Worm (Caenorhabditis elegans) whole organism, L4 larva: ENCODE measurements around the gene C17C3.1.

Experiments
- F49E8.2 ChIP-seq: sonication (generic microtip); optimal IDR thresholded peaks from 2 replicates; lab custom pipeline; 2016; ENCODE audit warnings: missing compliant biosample characterization, mild to moderate bottlenecking, missing genetic modification characterization, borderline replicate concordance
- T20F7.1 ChIP-seq: fragments of 200-800 bp; sonication (Bioruptor generic); optimal IDR thresholded peaks from 2 replicates; lab custom pipeline; 2018; ENCODE audit warnings: mild to moderate bottlenecking, missing genetic modification characterization, missing compliant biosample characterization
- T26A8.4 ChIP-seq: fragments of 200-800 bp; sonication (Bioruptor generic); IDR thresholded peaks from 2 replicates; pipeline ENCODE4 v1.3.6; 2022; ENCODE audit warnings: missing genetic modification characterization, missing compliant biosample characterization
- Y105C5A.15 ChIP-seq: fragments of 200-800 bp; sonication (Bioruptor generic); IDR thresholded peaks from 2 replicates; pipeline ENCODE4 v1.3.6; 2022; ENCODE audit warnings: missing genetic modification characterization, missing compliant biosample characterization
- ZK337.2 ChIP-seq: fragments of 200-800 bp; sonication (Bioruptor generic); IDR thresholded peaks from 2 replicates; pipeline ENCODE4 v1.3.6; 2022; ENCODE audit warnings: missing genetic modification reagents, missing genetic modification characterization, missing compliant biosample characterization
- aha-1 ChIP-seq: fragments of 150-350 bp; peaks from one replicate; lab custom pipeline; 2014; ENCODE audit warnings: missing biosample characterization, missing genetic modification characterization
- ama-1 ChIP-seq: fragments of 150-350 bp; optimal IDR thresholded peaks from 2 replicates; lab custom pipeline; 2014; ENCODE audit warnings: inconsistent platforms, mixed read lengths
- arid-1 ChIP-seq: fragments of 200-800 bp; sonication (Bioruptor generic); conservative IDR thresholded peaks from 2 replicates; pipeline ENCODE4 v1.3.6; 2022; ENCODE audit warnings: missing genetic modification reagents, missing genetic modification characterization, missing compliant biosample characterization
- ceh-20 ChIP-seq: fragments of 200-800 bp; sonication (Bioruptor generic); IDR thresholded peaks from 2 replicates; pipeline ENCODE4 v1.3.6; 2022; ENCODE audit warnings: missing genetic modification reagents, missing genetic modification characterization, missing compliant biosample characterization
- ceh-44 ChIP-seq: fragments of 200-800 bp; sonication (Bioruptor generic); IDR thresholded peaks from 2 replicates; pipeline ENCODE4 v1.3.6; 2022; ENCODE audit warnings: missing genetic modification reagents, missing genetic modification characterization, missing compliant biosample characterization
- ces-1 ChIP-seq: fragments of 150-350 bp; sonication (generic microtip); optimal IDR thresholded peaks from 4 replicates; lab custom pipeline; 2014; ENCODE audit warnings: missing biosample characterization, missing genetic modification reagents, missing genetic modification characterization
- daf-8 ChIP-seq: fragments of 200-800 bp; sonication (Bioruptor generic); IDR thresholded peaks from 2 replicates; pipeline ENCODE4 v1.3.6; 2022; ENCODE audit warnings: missing genetic modification characterization, missing compliant biosample characterization
- dmd-8 ChIP-seq: fragments of 200-800 bp; sonication (Bioruptor generic); IDR thresholded peaks from 2 replicates; pipeline ENCODE4 v1.3.6; 2022; ENCODE audit warnings: missing genetic modification characterization, missing compliant biosample characterization
- dmd-9 ChIP-seq: fragments of 200-800 bp; sonication (Bioruptor generic); IDR thresholded peaks from 2 replicates; pipeline ENCODE4 v1.3.6; 2022; ENCODE audit warnings: missing genetic modification reagents, missing genetic modification characterization, missing compliant biosample characterization
- dve-1 ChIP-seq: sonication (generic microtip); optimal IDR thresholded peaks from 2 replicates; lab custom pipeline; 2017; ENCODE audit warnings: antibody characterized with exemption, mild to moderate bottlenecking, missing genetic modification characterization, missing compliant biosample characterization; ENCODE audit not compliant: insufficient read depth
- hif-1 ChIP-seq, 2 experiments: sonication (generic microtip); optimal IDR thresholded peaks; 2 replicates each; lab custom pipeline; 2016 to 2017; ENCODE audit warnings: missing compliant biosample characterization in 2 of 2, missing genetic modification characterization in 2 of 2, missing genetic modification reagents in 2 of 2, missing genotype in 2 of 2, mild to moderate bottlenecking in 1 of 2
- hlh-11 ChIP-seq: fragments of 200-800 bp; sonication (Bioruptor generic); optimal IDR thresholded peaks from 2 replicates; lab custom pipeline; 2018; ENCODE audit warnings: mild to moderate bottlenecking, missing genetic modification characterization, missing compliant biosample characterization
- lin-39 ChIP-seq: fragments of 150-350 bp; optimal IDR thresholded peaks from 2 replicates; lab custom pipeline; 2014; ENCODE audit warnings: missing biosample characterization, missing genetic modification reagents, missing genetic modification characterization
- mdl-1 ChIP-seq, 2 experiments: fragments of 150-350 bp in 1 of 2; sonication (generic microtip) in 1 of 2; optimal IDR thresholded peaks; 2 replicates each; lab custom pipeline; 2014 to 2017; ENCODE audit warnings: missing biosample characterization in 2 of 2, missing genetic modification characterization in 2 of 2
- mxl-3 ChIP-seq: fragments of 200-800 bp; sonication (Bioruptor generic); optimal IDR thresholded peaks from 2 replicates; lab custom pipeline; 2018; ENCODE audit warnings: mild to moderate bottlenecking, missing genetic modification characterization, missing compliant biosample characterization
- nhr-28 ChIP-seq: fragments of 150-350 bp; optimal IDR thresholded peaks from 2 replicates; lab custom pipeline; 2014; ENCODE audit warnings: missing biosample characterization, missing genetic modification characterization
- nhr-77 ChIP-seq: fragments of 150-350 bp; optimal IDR thresholded peaks from 2 replicates; lab custom pipeline; 2014; ENCODE audit warnings: missing biosample characterization, missing genetic modification characterization
- pha-4 ChIP-seq, 2 experiments: fragments of 150-350 bp in 1 of 2; fragments of 200-800 bp in 1 of 2; sonication (Bioruptor generic) in 1 of 2; IDR thresholded peaks in 1 of 2; optimal IDR thresholded peaks in 1 of 2; 2 replicates each; pipeline versions ENCODE4 v1.3.6 to Lab custom; 2014 to 2022; ENCODE audit warnings: missing genetic modification characterization in 2 of 2, missing genetic modification reagents in 2 of 2, missing biosample characterization in 1 of 2, missing compliant biosample characterization in 1 of 2
- php-3 ChIP-seq: fragments of 200-800 bp; sonication (Bioruptor generic); IDR thresholded peaks from 2 replicates; pipeline ENCODE4 v1.3.6; 2022; ENCODE audit warnings: missing genetic modification reagents, missing genetic modification characterization, missing compliant biosample characterization
- saeg-2 ChIP-seq: fragments of 200-800 bp; sonication (Bioruptor generic); IDR thresholded peaks from 2 replicates; pipeline ENCODE4 v1.3.6; 2022; ENCODE audit warnings: missing genetic modification reagents, missing genetic modification characterization, missing compliant biosample characterization
- skn-1 ChIP-seq: fragments of 150-350 bp; optimal IDR thresholded peaks from 2 replicates; lab custom pipeline; 2014; ENCODE audit warnings: missing biosample characterization, missing genetic modification characterization
- tra-1 ChIP-seq: fragments of 200-800 bp; sonication (Bioruptor generic); IDR thresholded peaks from 2 replicates; pipeline ENCODE4 v1.3.6; 2022; ENCODE audit warnings: missing genetic modification reagents, missing genetic modification characterization, missing compliant biosample characterization
- unc-62 ChIP-seq, 3 experiments: fragments of 150-350 bp in 1 of 3; sonication (generic microtip); optimal IDR thresholded peaks in 2 of 3; peaks in 1 of 3; 1 replicate in 1 of 3; 2 replicates in 2 of 3; lab custom pipeline; 2014 to 2017; ENCODE audit warnings: missing biosample characterization in 3 of 3, missing genetic modification characterization in 3 of 3, missing genetic modification reagents in 3 of 3, missing genotype in 1 of 3
- vab-7 ChIP-seq: fragments of 200-800 bp; sonication (Bioruptor generic); IDR thresholded peaks from 2 replicates; pipeline ENCODE4 v1.3.6; 2022; ENCODE audit warnings: missing genetic modification reagents, missing genetic modification characterization, missing compliant biosample characterization
- zfp-2 ChIP-seq: sonication (generic microtip); optimal IDR thresholded peaks from 2 replicates; lab custom pipeline; 2016; ENCODE audit warnings: mild to moderate bottlenecking, missing genetic modification characterization, missing compliant biosample characterization
- zfp-3 ChIP-seq: fragments of 200-800 bp; sonication (Bioruptor generic); conservative IDR thresholded peaks from 2 replicates; pipeline ENCODE4 v1.3.6; 2022; ENCODE audit warnings: missing genetic modification reagents, missing genetic modification characterization, missing compliant biosample characterization

Gene C17C3.1

ce11 chrII:5585788-5586187 is 15.4 kb downstream of the C17C3.1 start, which contains the start of gene lys-8 (continued):
- TF ChIP-seq lin-39 (tag; lab: Kevin White, UChicago) (no peak), pha-4 (GFP tag; IDR thresholded peaks at IDR 0.05; lab: Robert Waterston, UW) (no peak), pha-4 (tag; optimal IDR thresholded peaks at IDR 0.05; lab: Kevin White, UChicago) (no peak), zfp-3 (GFP tag; lab: Robert Waterston, UW) (no peak), ces-1 (no peak), T20F7.1 (GFP tag; lab: Kevin White, UChicago) (peak; percentile 45), dve-1 (tag; lab: Kevin White, UChicago) (peak; percentile 89), ama-1 (lab: Kevin White, UChicago) (no peak), mdl-1 (tag; optimal IDR thresholded peaks at IDR 0.05; lab: Kevin White, UChicago) (peak in 1 of 2 experiments; percentile 17), tra-1 (GFP tag; lab: Robert Waterston, UW) (peak; percentile 76; the same call in 1 of the 2 replicates), nhr-28 (tag; lab: Kevin White, UChicago) (peak; percentile 95), saeg-2 (GFP tag; lab: Robert Waterston, UW) (no peak), hif-1 (tag; optimal IDR thresholded peaks at IDR 0.05; lab: Kevin White, UChicago) (no peak), skn-1 (tag; lab: Kevin White, UChicago) (no peak), php-3 (GFP tag; lab: Robert Waterston, UW) (peak; percentile 99), mxl-3 (peak; percentile 35), ZK337.2 (GFP tag; lab: Robert Waterston, UW) (no peak), ceh-20 (GFP tag; lab: Robert Waterston, UW) (peak; percentile 86), T26A8.4 (no peak), hlh-11 (tag; lab: Kevin White, UChicago) (peak; percentile 90)

- TF ChIP-seq unc-62 (GFP tag; optimal IDR thresholded peaks at IDR 0.05 in 1 of 2; lab: Kevin White, UChicago) (peak in 1 of 2 experiments; percentile 74), unc-62 (tag; optimal IDR thresholded peaks at IDR 0.05; lab: Kevin White, UChicago) (no peak), aha-1 (tag; lab: Kevin White, UChicago) (peak; percentile 91), ceh-44 (GFP tag; lab: Robert Waterston, UW) (no peak)
Measured at ce11 chrII:5587794-5588193, 17.4 kb downstream of the C17C3.1 start.

ce11 chrII:5589690-5590089 is 19.3 kb downstream of the C17C3.1 start, which contains the start of gene C17G10.13:
C17G10.13 (minus strand) TSS chrII:5589790.
- no peak for TF ChIP-seq mdl-1 (tag; optimal IDR thresholded peaks at IDR 0.05; lab: Kevin White, UChicago)
- no peak for TF ChIP-seq dmd-9 (GFP tag; lab: Robert Waterston, UW)
- TF ChIP-seq zfp-2, result no peak
- TF ChIP-seq skn-1 (tag; lab: Kevin White, UChicago), result no peak
- TF ChIP-seq unc-62 (GFP tag; optimal IDR thresholded peaks at IDR 0.05 in 1 of 2; lab: Kevin White, UChicago), result no peak
- no peak for TF ChIP-seq unc-62 (tag; optimal IDR thresholded peaks at IDR 0.05; lab: Kevin White, UChicago)
- no peak for TF ChIP-seq daf-8 (GFP tag; lab: Robert Waterston, UW)

ce11 chrII:5591558-5591957 is 21.2 kb downstream of the C17C3.1 start:
- TF ChIP-seq F49E8.2 (no peak), vab-7 (GFP tag; lab: Robert Waterston, UW) (no peak), dmd-8 (GFP tag; lab: Robert Waterston, UW) (no peak), nhr-77 (tag; lab: Kevin White, UChicago) (no peak), unc-62 (GFP tag; optimal IDR thresholded peaks at IDR 0.05 in 1 of 2; lab: Kevin White, UChicago) (peak in 1 of 2 experiments; percentile 68), unc-62 (tag; optimal IDR thresholded peaks at IDR 0.05; lab: Kevin White, UChicago) (no peak), dmd-9 (GFP tag; lab: Robert Waterston, UW) (no peak), Y105C5A.15 (no peak)
- TF ChIP-seq, all 104 proteins: peak for 1

ce11 chrII:5592857-5593256 is 22.5 kb downstream of the C17C3.1 start:
- TF ChIP-seq arid-1 (GFP tag; lab: Robert Waterston, UW) (no peak), pha-4 (GFP tag; IDR thresholded peaks at IDR 0.05; lab: Robert Waterston, UW) (no peak), pha-4 (tag; optimal IDR thresholded peaks at IDR 0.05; lab: Kevin White, UChicago) (no peak), unc-62 (GFP tag; optimal IDR thresholded peaks at IDR 0.05 in 1 of 2; lab: Kevin White, UChicago) (peak in 1 of 2 experiments; percentile 52), unc-62 (tag; optimal IDR thresholded peaks at IDR 0.05; lab: Kevin White, UChicago) (no peak)
